Fruit fly (Drosophila melanogaster) S2 (cell line): ENCODE results near the gene Ndfip.

Experiments used
- CG8478 ChIP-seq: fragments of >200 bp; optimal IDR thresholded peaks from 2 replicates; lab custom pipeline; 2018
- CTCF ChIP-seq, 2 experiments: fragments of >200 bp; optimal IDR thresholded peaks; 2 replicates each; lab custom pipeline; 2018

The Ndfip gene

dm6 chr3L:17653701-17654667, at the start of gene Ndfip, which contains the start of the genes Krn and CG7484:
Gene Ndfip, minus strand, starts transcription at chr3L:17654280.
Gene Krn, minus strand, starts transcription at chr3L:17654280.
Gene CG7484, plus strand, starts transcription at chr3L:17654617.
- TF ChIP-seq CTCF (optimal IDR thresholded peaks at IDR 0.05; lab: Kevin White, UChicago): no peak
- no peak for TF ChIP-seq CG8478 (lab: Kevin White, UChicago)

DNA sequence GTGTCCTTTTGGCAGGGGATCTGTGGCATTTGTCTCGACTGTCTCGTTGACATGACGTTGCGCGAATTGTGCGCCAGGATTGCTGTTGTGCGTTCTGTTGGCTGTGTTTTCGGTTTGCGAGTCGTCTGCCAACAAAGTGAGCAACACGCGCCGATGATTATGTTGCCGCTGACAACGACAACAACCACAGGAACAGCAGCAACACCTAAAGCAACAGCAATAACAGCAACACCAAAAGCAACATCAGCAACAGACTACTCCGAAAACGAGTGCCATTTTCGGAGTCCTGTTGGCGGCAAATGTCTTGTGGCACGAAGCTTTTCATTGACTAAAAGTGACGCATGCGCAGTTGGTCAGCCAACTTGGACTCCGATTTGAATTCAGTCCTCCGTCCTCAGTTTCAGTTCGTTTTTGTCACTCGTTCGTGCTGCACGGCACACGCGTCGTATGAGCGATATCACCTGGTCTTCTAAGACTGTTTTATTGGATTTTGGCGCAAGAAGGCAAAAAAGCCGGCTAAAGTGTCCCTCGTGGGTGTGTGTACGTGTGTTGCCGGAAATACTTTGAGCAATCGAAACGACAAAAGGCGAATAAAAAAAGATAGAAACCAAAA, 35.6 kb upstream of the Ndfip start, which contains the start of gene Ccn:
TSS of gene Ccn (plus strand) at position 437 of the 613 bp plus-strand sequence.
- TF ChIP-seq CTCF (optimal IDR thresholded peaks at IDR 0.05; lab: Kevin White, UChicago) (no peak), CG8478 (lab: Kevin White, UChicago) (no peak)

DNA sequence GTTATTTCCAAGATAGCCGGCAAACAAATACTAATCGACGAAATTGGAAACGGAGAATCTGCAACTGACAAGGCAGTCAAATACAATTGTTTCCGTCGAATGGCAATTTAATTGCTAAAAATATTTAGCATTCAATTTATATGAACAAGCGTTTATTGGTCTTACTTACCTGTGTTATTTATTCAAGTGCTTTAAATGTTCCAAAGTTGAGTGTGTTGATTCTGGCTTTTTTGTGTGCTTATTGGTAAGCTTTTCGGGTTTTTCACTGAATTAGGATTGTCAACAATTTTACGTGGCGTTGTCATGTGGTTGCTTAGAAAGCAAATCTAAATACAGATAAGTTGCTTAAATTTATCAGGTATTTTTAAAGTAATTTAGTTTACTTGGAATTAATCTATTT, 17.7 kb upstream of the Ndfip start:
- TF ChIP-seq CTCF (optimal IDR thresholded peaks at IDR 0.05; lab: Kevin White, UChicago): no peak
- TF ChIP-seq CG8478 (lab: Kevin White, UChicago): no peak

DNA sequence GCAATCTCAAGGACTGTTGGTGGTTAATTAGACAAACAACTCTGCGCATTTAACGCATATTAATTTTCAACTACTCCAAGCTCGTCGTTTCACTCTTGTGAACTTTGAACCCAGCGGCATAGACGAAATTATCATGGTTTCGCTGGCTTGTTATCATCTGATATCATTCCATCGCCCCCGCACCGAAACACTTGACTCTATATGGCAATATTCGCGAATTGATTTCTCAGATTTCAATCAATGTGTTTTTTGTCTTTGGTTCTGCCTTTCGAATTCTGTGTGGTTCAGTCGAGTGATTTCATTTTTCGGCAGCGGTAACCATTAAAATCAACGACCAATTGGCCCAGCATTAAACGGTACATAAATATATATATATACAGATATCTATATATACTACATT, 17.2 kb upstream of the Ndfip start, which contains the start of gene CG34251:
TSS of gene CG34251 (plus strand) at position 301 of the 400 bp plus-strand sequence.
- no peak for TF ChIP-seq CTCF (optimal IDR thresholded peaks at IDR 0.05; lab: Kevin White, UChicago)
- no peak for TF ChIP-seq CG8478 (lab: Kevin White, UChicago)

dm6 chr3L:17668945-17669779, 15.1 kb upstream of the Ndfip start, which contains the start of gene Crtc:
Gene Crtc, minus strand, starts transcription at chr3L:17669234.
- TF ChIP-seq CG8478 (lab: Kevin White, UChicago) (no peak), CTCF (optimal IDR thresholded peaks at IDR 0.05; lab: Kevin White, UChicago) (peak in 1 of 2 experiments; percentile 34)

DNA sequence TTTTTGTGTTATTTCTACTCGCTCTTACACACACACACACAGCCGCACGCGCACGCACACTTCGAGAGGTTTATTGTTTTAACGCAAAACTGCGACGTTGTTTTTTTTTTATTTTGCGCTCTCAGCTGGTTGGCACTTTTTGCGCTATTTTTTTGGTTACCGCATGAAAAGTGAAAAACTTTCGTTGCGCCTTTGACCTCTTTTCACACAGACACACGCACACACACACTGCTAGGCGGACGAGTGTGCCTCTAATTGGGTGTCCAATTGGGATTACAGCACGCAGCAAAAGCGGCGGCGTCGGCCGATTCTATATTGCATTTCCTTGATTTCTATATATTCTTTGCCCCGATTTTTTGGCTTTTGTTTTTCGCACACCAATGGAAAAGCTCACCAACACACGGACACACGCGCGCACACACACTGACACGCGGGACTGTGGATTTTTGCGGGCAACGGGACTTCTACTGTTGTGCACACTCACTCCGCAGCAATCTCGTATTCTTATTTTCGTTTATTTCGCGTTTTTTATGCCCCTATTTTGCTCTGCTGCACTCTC, 14.4 kb upstream of the Ndfip start:
- no peak for TF ChIP-seq CTCF (optimal IDR thresholded peaks at IDR 0.05; lab: Kevin White, UChicago)
- TF ChIP-seq CG8478 (lab: Kevin White, UChicago): no peak

dm6 chr3L:17667642-17668362, 13.7 kb upstream of the Ndfip start:
- TF ChIP-seq CG8478 (lab: Kevin White, UChicago) (no peak), CTCF (optimal IDR thresholded peaks at IDR 0.05; lab: Kevin White, UChicago) (no peak)

DNA sequence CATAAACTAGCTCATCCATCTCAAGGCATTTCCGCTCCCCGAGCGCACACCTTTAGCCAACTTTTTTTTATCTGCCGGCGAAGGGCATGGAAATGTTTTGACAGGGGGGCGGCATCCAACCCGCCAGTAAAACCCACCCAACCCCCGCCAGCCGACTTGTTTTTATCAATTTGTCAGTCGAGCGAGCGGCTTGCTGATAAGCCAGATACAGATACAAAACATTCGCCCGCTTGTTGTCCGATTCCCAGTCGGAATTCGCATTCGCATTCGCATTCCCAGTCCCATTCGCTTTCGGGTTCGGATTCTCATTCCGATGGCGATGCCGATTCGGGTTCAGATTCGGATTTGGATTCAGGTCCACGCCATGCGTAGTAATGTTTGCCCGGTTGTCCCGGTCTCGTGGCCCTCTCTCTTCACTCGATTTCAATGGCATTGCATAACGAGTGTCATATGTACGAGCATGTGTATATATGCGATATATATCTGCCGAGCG, 11.1 kb upstream of the Ndfip start:
- TF ChIP-seq CTCF (optimal IDR thresholded peaks at IDR 0.05; lab: Kevin White, UChicago) (no peak), CG8478 (lab: Kevin White, UChicago) (no peak)

DNA sequence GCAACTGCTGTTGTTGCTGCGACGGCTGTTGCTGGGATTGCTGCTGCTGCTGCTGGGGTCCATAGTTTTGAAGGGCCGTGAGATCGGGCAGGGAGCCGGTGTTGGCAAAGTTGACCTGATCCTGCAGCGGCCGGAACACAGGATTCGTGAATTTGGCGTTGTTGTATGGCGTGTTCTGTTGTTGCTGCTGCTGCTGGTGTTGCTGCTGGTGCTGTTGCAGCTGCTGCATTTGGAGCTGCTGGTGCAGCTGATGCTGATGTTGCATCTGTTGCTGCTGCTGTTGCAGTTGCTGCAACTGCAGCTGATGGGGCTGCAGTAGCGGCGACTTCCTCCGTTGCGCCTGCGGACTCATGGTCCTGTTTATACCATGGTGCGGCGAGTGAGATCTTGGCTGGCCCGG, 9.6 kb upstream of the Ndfip start:
- no peak for TF ChIP-seq CTCF (optimal IDR thresholded peaks at IDR 0.05; lab: Kevin White, UChicago)

dm6 chr3L:17659268-17659589, 5.1 kb upstream of the Ndfip start:
- TF ChIP-seq CG8478 (lab: Kevin White, UChicago) (no peak), CTCF (optimal IDR thresholded peaks at IDR 0.05; lab: Kevin White, UChicago) (no peak)

dm6 chr3L:17658423-17659267, 4.6 kb upstream of the Ndfip start:
- TF ChIP-seq CTCF (optimal IDR thresholded peaks at IDR 0.05; lab: Kevin White, UChicago) (no peak), CG8478 (lab: Kevin White, UChicago) (no peak)

DNA sequence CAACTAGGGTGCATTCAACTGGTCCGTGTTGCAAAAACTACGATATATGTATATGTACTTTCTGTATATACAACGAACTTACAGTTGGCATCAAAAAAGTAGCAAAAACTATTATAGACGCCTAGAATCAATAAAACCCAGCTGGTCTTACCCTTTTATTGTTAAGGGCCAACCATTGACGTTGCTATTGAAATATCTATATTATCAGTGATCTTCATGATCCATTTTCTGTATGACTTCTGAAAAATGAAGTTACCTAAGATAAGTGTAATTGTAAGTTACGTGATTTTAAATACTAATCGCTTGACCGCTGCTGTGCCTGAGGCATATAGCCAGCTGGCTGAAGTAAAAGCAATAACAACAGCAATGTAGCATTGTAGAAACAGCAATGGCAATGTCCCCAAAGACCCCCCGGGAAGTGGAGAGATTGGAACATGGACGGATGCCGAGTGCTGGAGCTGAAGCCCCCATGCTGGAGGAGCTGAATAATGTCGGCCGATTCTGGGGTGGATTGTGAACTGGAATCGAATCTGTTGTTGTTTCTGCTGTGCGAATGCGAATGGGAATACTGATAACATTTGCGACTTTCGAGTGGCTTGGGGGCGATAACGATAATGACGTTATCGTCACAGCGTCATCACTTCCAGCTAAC, 3.8 kb upstream of the Ndfip start:
- no peak for TF ChIP-seq CG8478 (lab: Kevin White, UChicago)
- TF ChIP-seq CTCF (optimal IDR thresholded peaks at IDR 0.05; lab: Kevin White, UChicago): no peak
